Worm (Caenorhabditis elegans) whole organism, early embryonic: Measurements from ENCODE around the gene K07G6.1.

Experiments used
- B0310.2 ChIP-seq: sonication (generic microtip); optimal IDR thresholded peaks from 2 replicates; lab custom pipeline; 2016; ENCODE audit warnings: mild to moderate bottlenecking, missing genetic modification characterization, missing compliant biosample characterization
- aly-1 ChIP-seq: sonication (generic microtip); optimal IDR thresholded peaks from 2 replicates; lab custom pipeline; 2016; ENCODE audit warnings: missing genetic modification characterization, missing compliant biosample characterization
- ama-1 ChIP-seq: fragments of 150-350 bp; optimal IDR thresholded peaks from 2 replicates; lab custom pipeline; 2014
- ceh-36 ChIP-seq: sonication (generic microtip); optimal IDR thresholded peaks from 2 replicates; lab custom pipeline; 2016; ENCODE audit warnings: missing genetic modification characterization, inconsistent platforms, missing compliant biosample characterization
- ets-7 ChIP-seq: sonication (generic microtip); optimal IDR thresholded peaks from 2 replicates; lab custom pipeline; 2016; ENCODE audit warnings: missing genotype, missing genetic modification characterization, missing compliant biosample characterization
- hmbx-1 ChIP-seq: sonication (generic microtip); optimal IDR thresholded peaks from 2 replicates; lab custom pipeline; 2016; ENCODE audit warnings: mild to moderate bottlenecking, missing genetic modification characterization, missing compliant biosample characterization
- hnd-1 ChIP-seq: sonication (generic microtip); optimal IDR thresholded peaks from 2 replicates; lab custom pipeline; 2016; ENCODE audit warnings: missing genetic modification characterization, missing compliant biosample characterization
- tbx-37 ChIP-seq: fragments of 200-800 bp; sonication (Bioruptor generic); conservative IDR thresholded peaks from 2 replicates; pipeline ENCODE4 v1.3.6; 2022; ENCODE audit warnings: missing genetic modification reagents, missing genetic modification characterization, missing compliant biosample characterization

ce11 chrII:1736353-1736752 lies 5.0 kb upstream of the K07G6.1 start, which contains the start of gene ceh-83:
- TF ChIP-seq B0310.2 (tag; lab: Kevin White, UChicago) (no peak), ama-1 (lab: Kevin White, UChicago) (no peak), hmbx-1 (tag; lab: Kevin White, UChicago) (no peak), aly-1 (tag; lab: Kevin White, UChicago) (no peak), tbx-37 (no peak), hnd-1 (tag; lab: Kevin White, UChicago) (no peak), ceh-36 (no peak), ets-7 (no peak)
